Worm (Caenorhabditis elegans): Measurements from ENCODE around the gene cul-1.

The cul-1 gene

ce11 chrIII:10505182-10505581, 34.1 kb downstream of the cul-1 start, which contains the start of the genes taf-11.3 and urm-1:
taf-11.3 (minus strand) TSS chrIII:10505250.
urm-1 (plus strand) TSS chrIII:10505480.
- TF ChIP-seq B0310.2 (tag; optimal IDR thresholded peaks at IDR 0.05), result no peak
- TF ChIP-seq sea-1 (GFP tag; conservative IDR thresholded peaks at IDR 0.05), result no peak
- 0 out of 2 replicates have a peak, but pooled peaks have one; percentile 28 for TF ChIP-seq flt-1 (GFP tag; IDR thresholded peaks at IDR 0.05)
- no peak for TF ChIP-seq tra-4 (tag; optimal IDR thresholded peaks at IDR 0.05)
- TF ChIP-seq ceh-13 (GFP tag; optimal IDR thresholded peaks at IDR 0.05), result no peak
- TF ChIP-seq ceh-36 (tag; optimal IDR thresholded peaks at IDR 0.05), result no peak

- TF ChIP-seq B0310.2 (tag; optimal IDR thresholded peaks at IDR 0.05), result no peak
- TF ChIP-seq pes-1 (GFP tag; IDR thresholded peaks at IDR 0.05), result no peak
- TF ChIP-seq tbx-37 (GFP tag; conservative IDR thresholded peaks at IDR 0.05), result no peak
- TF ChIP-seq hnd-1 (tag; optimal IDR thresholded peaks at IDR 0.05), result no peak
- TF ChIP-seq flt-1 (GFP tag; IDR thresholded peaks at IDR 0.05), result no peak
- TF ChIP-seq scrt-1 (GFP tag; IDR thresholded peaks at IDR 0.05), result no peak
- TF ChIP-seq F13C5.2 (tag; optimal IDR thresholded peaks at IDR 0.05), result no peak
- no peak for TF ChIP-seq aly-1 (tag; optimal IDR thresholded peaks at IDR 0.05)
- no peak for TF ChIP-seq hmg-4 (GFP tag; optimal IDR thresholded peaks at IDR 0.05)
- TF ChIP-seq ceh-13 (GFP tag; optimal IDR thresholded peaks at IDR 0.05), result no peak
- no peak for TF ChIP-seq ceh-36 (tag; optimal IDR thresholded peaks at IDR 0.05)
- no peak for TF ChIP-seq hmbx-1 (tag; optimal IDR thresholded peaks at IDR 0.05)
- TF ChIP-seq ama-1 (optimal IDR thresholded peaks at IDR 0.05), result no peak
- no peak for TF ChIP-seq sea-1 (GFP tag; conservative IDR thresholded peaks at IDR 0.05)
- TF ChIP-seq tra-4 (tag; optimal IDR thresholded peaks at IDR 0.05), result no peak
Observed at ce11 chrIII:10505943-10506698, 35.1 kb downstream of the cul-1 start.

ce11 chrIII:10506699-10507248, 35.7 kb downstream of the cul-1 start, which contains the start of the genes sip-1 and sly-1:
sip-1 (minus strand) TSS chrIII:10506801.
sly-1 (plus strand) TSS chrIII:10507058.
- no peak for TF ChIP-seq flt-1 (GFP tag; IDR thresholded peaks at IDR 0.05)
- no peak for TF ChIP-seq F13C5.2 (tag; optimal IDR thresholded peaks at IDR 0.05)
- no peak for TF ChIP-seq B0310.2 (tag; optimal IDR thresholded peaks at IDR 0.05)
- TF ChIP-seq tra-4 (tag; optimal IDR thresholded peaks at IDR 0.05), result no peak
- TF ChIP-seq ets-7 (tag; optimal IDR thresholded peaks at IDR 0.05), result no peak
- TF ChIP-seq scrt-1 (GFP tag; IDR thresholded peaks at IDR 0.05), result no peak
- TF ChIP-seq tbx-11 (GFP tag; IDR thresholded peaks at IDR 0.05), result no peak
- no peak for TF ChIP-seq sea-1 (GFP tag; conservative IDR thresholded peaks at IDR 0.05)
- no peak for TF ChIP-seq pes-1 (GFP tag; IDR thresholded peaks at IDR 0.05)
- no peak for TF ChIP-seq ama-1 (optimal IDR thresholded peaks at IDR 0.05)
- no peak for TF ChIP-seq hnd-1 (tag; optimal IDR thresholded peaks at IDR 0.05)
- TF ChIP-seq ceh-36 (tag; optimal IDR thresholded peaks at IDR 0.05), result no peak
- no peak for TF ChIP-seq aly-1 (tag; optimal IDR thresholded peaks at IDR 0.05)
- TF ChIP-seq hmg-4 (GFP tag; optimal IDR thresholded peaks at IDR 0.05), result no peak
- TF ChIP-seq tbx-37 (GFP tag; conservative IDR thresholded peaks at IDR 0.05), result no peak
- TF ChIP-seq ceh-13 (GFP tag; optimal IDR thresholded peaks at IDR 0.05), result no peak
- no peak for TF ChIP-seq hmbx-1 (tag; optimal IDR thresholded peaks at IDR 0.05)

DNA sequence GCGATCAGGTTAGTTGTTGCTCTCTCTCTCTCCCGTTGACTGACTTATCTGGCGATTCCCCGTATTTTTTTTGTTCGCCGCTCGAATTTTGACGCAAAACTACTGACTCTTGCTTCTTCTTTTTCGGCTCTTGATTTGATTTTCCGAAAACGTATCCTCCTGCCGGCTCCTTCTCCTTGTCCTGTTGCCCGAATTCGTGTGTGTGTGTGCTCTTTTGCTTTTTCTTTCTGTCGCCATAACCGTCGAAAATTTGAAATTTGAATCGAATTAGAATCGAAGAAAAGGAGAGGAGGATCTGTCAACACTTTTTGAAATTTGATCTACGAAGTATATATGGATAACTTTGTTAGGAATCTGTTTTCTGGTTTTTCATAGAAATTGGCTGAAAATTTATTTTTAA, 41.5 kb downstream of the cul-1 start:
- no peak for TF ChIP-seq tbx-11 (GFP tag; IDR thresholded peaks at IDR 0.05)
- TF ChIP-seq ama-1 (optimal IDR thresholded peaks at IDR 0.05), result no peak
- no peak for TF ChIP-seq flt-1 (GFP tag; IDR thresholded peaks at IDR 0.05)
- TF ChIP-seq aly-1 (tag; optimal IDR thresholded peaks at IDR 0.05), result no peak
- no peak for TF ChIP-seq hnd-1 (tag; optimal IDR thresholded peaks at IDR 0.05)
- TF ChIP-seq pes-1 (GFP tag; IDR thresholded peaks at IDR 0.05), result no peak
- no peak for TF ChIP-seq sea-1 (GFP tag; conservative IDR thresholded peaks at IDR 0.05)
- TF ChIP-seq F13C5.2 (tag; optimal IDR thresholded peaks at IDR 0.05), result no peak

- no peak for TF ChIP-seq F13C5.2 (tag; optimal IDR thresholded peaks at IDR 0.05)
- TF ChIP-seq ama-1 (optimal IDR thresholded peaks at IDR 0.05), result no peak
- TF ChIP-seq ets-7 (tag; optimal IDR thresholded peaks at IDR 0.05), result no peak
- TF ChIP-seq hmbx-1 (tag; optimal IDR thresholded peaks at IDR 0.05), result no peak
- TF ChIP-seq tra-4 (tag; optimal IDR thresholded peaks at IDR 0.05), result no peak
- no peak for TF ChIP-seq flt-1 (GFP tag; IDR thresholded peaks at IDR 0.05)
- TF ChIP-seq B0310.2 (tag; optimal IDR thresholded peaks at IDR 0.05), result no peak
- TF ChIP-seq tbx-37 (GFP tag; conservative IDR thresholded peaks at IDR 0.05), result no peak
- TF ChIP-seq hnd-1 (tag; optimal IDR thresholded peaks at IDR 0.05), result no peak
- TF ChIP-seq ceh-36 (tag; optimal IDR thresholded peaks at IDR 0.05), result no peak
- TF ChIP-seq tbx-11 (GFP tag; IDR thresholded peaks at IDR 0.05), result no peak
- no peak for TF ChIP-seq pes-1 (GFP tag; IDR thresholded peaks at IDR 0.05)
- no peak for TF ChIP-seq aly-1 (tag; optimal IDR thresholded peaks at IDR 0.05)
- TF ChIP-seq ceh-13 (GFP tag; optimal IDR thresholded peaks at IDR 0.05), result no peak
- no peak for TF ChIP-seq sea-1 (GFP tag; conservative IDR thresholded peaks at IDR 0.05)
Observed at ce11 chrIII:10515751-10516150, 44.7 kb downstream of the cul-1 start.

DNA sequence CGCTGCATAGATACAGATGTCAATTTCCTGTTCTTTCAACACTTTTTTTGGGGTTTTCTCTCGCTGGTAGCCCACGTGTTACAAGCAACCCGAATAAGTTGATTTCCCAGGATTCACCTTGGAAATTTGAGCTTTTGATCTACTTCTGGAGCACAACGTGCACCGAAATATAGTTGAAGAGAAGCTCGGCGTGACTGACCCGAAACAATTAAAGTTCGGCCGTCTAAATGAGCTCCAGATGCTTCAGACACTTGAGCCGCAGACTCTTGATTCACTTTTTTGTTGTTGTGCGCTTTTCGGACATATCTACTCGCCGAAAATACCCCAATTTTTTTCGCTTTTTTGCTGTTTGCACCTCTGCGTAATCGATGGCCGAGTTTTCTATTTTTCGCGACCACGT, 47.8 kb downstream of the cul-1 start:
- TF ChIP-seq tbx-37 (GFP tag; conservative IDR thresholded peaks at IDR 0.05) (no peak), hmbx-1 (tag; optimal IDR thresholded peaks at IDR 0.05) (no peak), B0310.2 (tag; optimal IDR thresholded peaks at IDR 0.05) (no peak), ets-7 (tag; optimal IDR thresholded peaks at IDR 0.05) (no peak), F13C5.2 (tag; optimal IDR thresholded peaks at IDR 0.05) (no peak), hmg-4 (GFP tag; optimal IDR thresholded peaks at IDR 0.05) (no peak), pes-1 (GFP tag; IDR thresholded peaks at IDR 0.05) (no peak), ama-1 (optimal IDR thresholded peaks at IDR 0.05) (no peak), ceh-13 (GFP tag; optimal IDR thresholded peaks at IDR 0.05) (no peak), scrt-1 (GFP tag; IDR thresholded peaks at IDR 0.05) (no peak), sea-1 (GFP tag; conservative IDR thresholded peaks at IDR 0.05) (no peak), tra-4 (tag; optimal IDR thresholded peaks at IDR 0.05) (no peak)

- TF ChIP-seq F13C5.2 (tag; optimal IDR thresholded peaks at IDR 0.05) (no peak), hnd-1 (tag; optimal IDR thresholded peaks at IDR 0.05) (no peak), ceh-36 (tag; optimal IDR thresholded peaks at IDR 0.05) (no peak), scrt-1 (GFP tag; IDR thresholded peaks at IDR 0.05) (no peak), hmg-4 (GFP tag; optimal IDR thresholded peaks at IDR 0.05) (no peak), tbx-11 (GFP tag; IDR thresholded peaks at IDR 0.05) (no peak), ama-1 (optimal IDR thresholded peaks at IDR 0.05) (no peak), ceh-13 (GFP tag; optimal IDR thresholded peaks at IDR 0.05) (no peak), flt-1 (GFP tag; IDR thresholded peaks at IDR 0.05) (no peak), ets-7 (tag; optimal IDR thresholded peaks at IDR 0.05) (no peak), pes-1 (GFP tag; IDR thresholded peaks at IDR 0.05) (no peak), tbx-37 (GFP tag; conservative IDR thresholded peaks at IDR 0.05) (no peak), aly-1 (tag; optimal IDR thresholded peaks at IDR 0.05) (no peak)
Observed at ce11 chrIII:10519615-10520014, 48.6 kb downstream of the cul-1 start.

Measured in whole organism, early embryonic.